Worm (Caenorhabditis elegans) whole organism, L4 larva: ENCODE data around the gene nhr-142.

Experiments
- jun-1 ChIP-seq: fragments of 150-350 bp; optimal IDR thresholded peaks from 2 replicates; lab custom pipeline; 2014; ENCODE audit warnings: missing biosample characterization, missing genetic modification reagents, missing genetic modification characterization
- nhr-11 ChIP-seq: fragments of 150-350 bp; optimal IDR thresholded peaks from 2 replicates; lab custom pipeline; 2014; ENCODE audit warnings: missing biosample characterization, missing genetic modification characterization
- nhr-237 ChIP-seq: sonication (generic microtip); optimal IDR thresholded peaks from 2 replicates; lab custom pipeline; 2017; ENCODE audit warnings: missing biosample characterization, missing genetic modification characterization
- nhr-41 ChIP-seq: fragments of 200-800 bp; sonication (Bioruptor generic); IDR thresholded peaks from 2 replicates; pipeline ENCODE4 v1.3.6; 2022; ENCODE audit warnings: missing genetic modification reagents, missing genetic modification characterization, missing compliant biosample characterization

DNA sequence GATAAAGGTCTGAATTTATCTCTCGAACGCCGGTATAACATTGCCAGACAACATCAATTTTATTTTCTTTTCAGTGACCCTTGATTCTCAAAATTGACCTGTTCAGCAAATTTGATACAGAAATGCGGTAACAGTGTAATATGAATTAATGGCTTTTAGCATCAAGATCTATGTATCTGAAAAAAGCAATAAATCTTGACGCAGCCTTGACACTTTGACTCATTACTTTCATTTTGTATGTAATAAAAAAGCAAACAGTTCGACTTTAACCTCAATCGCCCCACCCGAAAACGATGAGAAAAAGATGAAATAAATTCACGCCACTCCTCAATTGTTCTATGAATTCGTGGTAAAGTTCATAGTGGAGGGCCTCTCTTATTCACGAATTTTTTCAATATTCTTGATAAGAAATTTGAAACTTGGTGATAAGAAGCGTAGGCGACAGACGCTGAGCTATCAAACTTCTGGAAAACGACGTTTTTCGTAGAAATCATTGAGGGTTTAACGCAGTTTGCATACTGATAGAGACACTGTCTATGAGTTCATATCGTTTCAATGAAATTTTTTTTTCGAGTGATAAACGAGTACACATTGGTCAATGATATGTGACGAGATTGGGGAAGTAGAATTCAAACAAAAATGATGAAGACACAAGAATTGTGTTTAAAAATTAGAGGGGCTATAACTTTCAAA lies 31.2 kb upstream of the nhr-142 start:
- TF ChIP-seq nhr-41 (GFP tag; lab: Robert Waterston, UW) (no peak), nhr-11 (tag; lab: Kevin White, UChicago) (no peak), nhr-237 (tag; lab: Kevin White, UChicago) (no peak), jun-1 (tag; lab: Kevin White, UChicago) (no peak)
